Worm (Caenorhabditis elegans): Measurements from ENCODE around the gene ZK809.5.

- TF ChIP-seq dao-5 (tag; optimal IDR thresholded peaks at IDR 0.05): no peak
- TF ChIP-seq W03F9.2 (tag; optimal IDR thresholded peaks at IDR 0.05): no peak
- no peak for TF ChIP-seq him-1 (tag; optimal IDR thresholded peaks at IDR 0.05)
These were observed 37.6 kb downstream of the ZK809.5 start, which contains the start of gene ZK792.7 for ce11 chrIV:11694143-11694542.
